Worm (Caenorhabditis elegans) whole organism, midembryonic: ENCODE results near the gene C56C10.9.

Source experiments
- T22C8.4 ChIP-seq: fragments of 200-800 bp; sonication (Bioruptor generic); IDR thresholded peaks from 2 replicates; pipeline ENCODE4 v1.3.6; 2022; ENCODE audit warnings: missing genetic modification characterization, missing compliant biosample characterization
- cog-1 ChIP-seq: sonication (generic microtip); optimal IDR thresholded peaks from 2 replicates; lab custom pipeline; 2016; ENCODE audit warnings: missing genetic modification characterization, missing compliant biosample characterization
- flt-1 ChIP-seq: fragments of 200-800 bp; sonication (Bioruptor generic); IDR thresholded peaks from 2 replicates; pipeline ENCODE4 v1.3.6; 2022; ENCODE audit warnings: missing genetic modification characterization, missing compliant biosample characterization
- klf-2 ChIP-seq: fragments of 200-800 bp; sonication (Bioruptor generic); conservative IDR thresholded peaks from 2 replicates; pipeline ENCODE4 v1.3.6; 2022; ENCODE audit warnings: missing genetic modification reagents, missing genetic modification characterization, missing compliant biosample characterization
- med-1 ChIP-seq: sonication (generic microtip); optimal IDR thresholded peaks from 2 replicates; lab custom pipeline; 2017; ENCODE audit warnings: missing genetic modification characterization, mild to moderate bottlenecking, missing compliant biosample characterization, antibody characterized with exemption, missing genetic modification reagents; ENCODE audit not compliant: insufficient read depth
- ref-1 ChIP-seq: fragments of 200-800 bp; sonication (Bioruptor generic); conservative IDR thresholded peaks from 2 replicates; pipeline ENCODE4 v1.3.6; 2022; ENCODE audit warnings: missing genetic modification reagents, missing genetic modification characterization, missing compliant biosample characterization
- tab-1 ChIP-seq: fragments of 200-800 bp; sonication (Bioruptor generic); IDR thresholded peaks from 2 replicates; pipeline ENCODE4 v1.3.6; 2022; ENCODE audit warnings: missing genetic modification characterization, missing compliant biosample characterization
- ztf-23 ChIP-seq: fragments of 200-800 bp; sonication (Bioruptor generic); IDR thresholded peaks from 2 replicates; pipeline ENCODE4 v1.3.6; 2022; ENCODE audit warnings: missing genetic modification reagents, missing genetic modification characterization, missing compliant biosample characterization
- ztf-29 ChIP-seq: fragments of 200-800 bp; sonication (Bioruptor generic); IDR thresholded peaks from 2 replicates; pipeline ENCODE4 v1.3.6; 2022; ENCODE audit warnings: missing genetic modification reagents, missing genetic modification characterization, missing compliant biosample characterization

ce11 chrII:6560291-6560690 lies 31.9 kb downstream of the C56C10.9 start:
- no peak for TF ChIP-seq med-1 (GFP tag; lab: Kevin White, UChicago)
- no peak for TF ChIP-seq T22C8.4 (GFP tag; lab: Robert Waterston, UW)
- TF ChIP-seq ztf-29: no peak
- TF ChIP-seq ztf-23 (GFP tag; lab: Robert Waterston, UW): no peak
- TF ChIP-seq cog-1 (tag; lab: Kevin White, UChicago): no peak
- TF ChIP-seq tab-1 (GFP tag; lab: Robert Waterston, UW): no peak
- no peak for TF ChIP-seq flt-1 (GFP tag; lab: Robert Waterston, UW)
- no peak for TF ChIP-seq ref-1 (GFP tag; lab: Robert Waterston, UW)
- TF ChIP-seq klf-2 (GFP tag; lab: Robert Waterston, UW): no peak
